Fruit fly (Drosophila melanogaster): ENCODE results near the gene lectin-21Ca.

lectin-21Ca gene

DNA sequence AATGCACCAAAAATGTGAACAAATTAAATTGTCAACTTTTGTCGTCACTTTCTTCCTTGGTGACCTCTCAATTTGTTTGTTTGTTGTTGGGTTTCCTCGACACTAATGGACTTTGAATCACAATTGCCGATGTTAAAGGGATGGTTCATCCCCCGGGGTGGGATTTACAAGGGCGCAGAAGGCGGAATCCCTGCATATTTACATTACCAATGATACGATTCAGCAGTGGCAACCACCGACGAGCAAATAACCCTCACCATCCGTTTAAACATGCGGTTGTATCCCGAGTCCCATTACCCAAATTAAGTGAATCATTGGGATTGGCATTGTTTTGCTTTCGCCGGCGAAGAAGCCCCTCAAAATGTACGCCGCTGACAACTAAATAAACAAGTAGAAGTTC is 32.9 kb upstream of the lectin-21Ca start:
- TF ChIP-seq CG10669 (GFP tag; optimal IDR thresholded peaks at IDR 0.05), result no peak
- no peak for TF ChIP-seq CG11762 (GFP tag; optimal IDR thresholded peaks at IDR 0.05; ENCODE audit: insufficient read depth)
- TF ChIP-seq Ets96B (tag; optimal IDR thresholded peaks at IDR 0.05), result no peak
- TF ChIP-seq fkh (GFP tag; optimal IDR thresholded peaks at IDR 0.05), result peak; percentile 6
- TF ChIP-seq dsx (GFP tag; optimal IDR thresholded peaks at IDR 0.05; ENCODE audit: poor library complexity, severe bottlenecking), result no peak
- TF ChIP-seq fd85E (GFP tag; optimal IDR thresholded peaks at IDR 0.05), result no peak

dm6 chr2L:594048-594447 is 30.4 kb upstream of the lectin-21Ca start:
- TF ChIP-seq salr (GFP tag; optimal IDR thresholded peaks at IDR 0.05), result no peak
- no peak for TF ChIP-seq ss (GFP tag; optimal IDR thresholded peaks at IDR 0.05)
- TF ChIP-seq Eip93F (GFP tag; optimal IDR thresholded peaks at IDR 0.05), result no peak
- TF ChIP-seq eg (GFP tag; IDR thresholded peaks at IDR 0.05), result no peak
- no peak for TF ChIP-seq fkh (GFP tag; optimal IDR thresholded peaks at IDR 0.05)
- no peak for TF ChIP-seq CG10631 (GFP tag; optimal IDR thresholded peaks at IDR 0.05)
- TF ChIP-seq Blimp-1 (GFP tag; optimal IDR thresholded peaks at IDR 0.05), result no peak
- TF ChIP-seq spab (GFP tag; optimal IDR thresholded peaks at IDR 0.05), result no peak

DNA sequence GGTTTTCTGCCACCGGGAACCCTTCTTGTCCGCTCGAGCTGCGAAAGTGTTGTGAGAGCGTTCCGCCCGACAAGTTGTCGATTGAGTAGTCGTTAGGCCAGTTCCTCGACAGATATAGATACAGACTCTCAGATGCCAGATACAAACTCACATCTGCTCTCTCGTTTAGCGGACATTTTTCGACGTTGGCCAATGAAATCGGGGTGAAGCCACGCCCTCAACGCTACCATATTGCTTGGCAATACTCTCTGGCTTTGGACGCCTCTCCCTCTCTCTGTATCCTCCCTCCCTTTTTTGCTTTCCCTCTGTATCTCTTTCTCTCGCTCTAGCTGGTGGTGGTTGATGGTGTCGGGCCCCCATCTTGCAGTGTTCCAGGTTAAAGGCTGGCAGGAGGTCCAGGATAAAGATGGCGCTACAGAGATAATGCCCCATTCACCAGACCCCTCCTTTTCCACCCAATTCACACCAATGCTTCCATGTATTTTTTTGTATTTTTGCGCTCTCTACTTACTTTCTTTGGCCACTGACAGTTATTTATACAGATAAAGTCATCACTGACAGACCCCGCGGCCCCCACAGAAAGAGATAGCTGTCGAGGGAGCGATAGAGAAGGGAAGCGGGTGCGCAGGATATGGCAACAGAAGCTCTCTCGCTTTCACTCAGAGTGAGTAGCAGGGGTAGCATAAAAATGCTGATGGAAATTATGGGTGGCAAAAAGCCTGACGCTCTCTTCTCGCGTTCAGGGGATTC is 29.6 kb upstream of the lectin-21Ca start, which contains the start of gene Gsc:
TSS of gene Gsc (minus strand) at position 51 of the 750 bp plus-strand sequence.
- TF ChIP-seq CG7368 (GFP tag; optimal IDR thresholded peaks at IDR 0.05) (peak; percentile 30), fkh (GFP tag; optimal IDR thresholded peaks at IDR 0.05) (peak; percentile 15), CG8119 (GFP tag; IDR thresholded peaks at IDR 0.05) (no peak), Sox15 (GFP tag; optimal IDR thresholded peaks at IDR 0.05) (no peak), CG9139 (GFP tag; optimal IDR thresholded peaks at IDR 0.05) (no peak), salr (GFP tag; optimal IDR thresholded peaks at IDR 0.05) (no peak), CG6808 (GFP tag; optimal IDR thresholded peaks at IDR 0.05) (no peak), Hr38 (GFP tag; optimal IDR thresholded peaks at IDR 0.05) (no peak), lz (GFP tag; optimal IDR thresholded peaks at IDR 0.05) (no peak), pdm3 (GFP tag; optimal IDR thresholded peaks at IDR 0.05) (no peak), CG11294 (GFP tag; IDR thresholded peaks at IDR 0.05) (no peak), Sox14 (GFP tag; optimal IDR thresholded peaks at IDR 0.05) (no peak)

- TF ChIP-seq CG6792 (GFP tag; optimal IDR thresholded peaks at IDR 0.05) (no peak), Hr39 (GFP tag; optimal IDR thresholded peaks at IDR 0.05) (no peak), acj6 (GFP tag; optimal IDR thresholded peaks at IDR 0.05) (no peak), CG31627 (GFP tag; optimal IDR thresholded peaks at IDR 0.05) (no peak), CG4318 (GFP tag; optimal IDR thresholded peaks at IDR 0.05) (no peak), Hr38 (GFP tag; optimal IDR thresholded peaks at IDR 0.05) (no peak), CG3919 (GFP tag; optimal IDR thresholded peaks at IDR 0.05) (no peak)
Measured at dm6 chr2L:597771-598170, 26.6 kb upstream of the lectin-21Ca start.

DNA sequence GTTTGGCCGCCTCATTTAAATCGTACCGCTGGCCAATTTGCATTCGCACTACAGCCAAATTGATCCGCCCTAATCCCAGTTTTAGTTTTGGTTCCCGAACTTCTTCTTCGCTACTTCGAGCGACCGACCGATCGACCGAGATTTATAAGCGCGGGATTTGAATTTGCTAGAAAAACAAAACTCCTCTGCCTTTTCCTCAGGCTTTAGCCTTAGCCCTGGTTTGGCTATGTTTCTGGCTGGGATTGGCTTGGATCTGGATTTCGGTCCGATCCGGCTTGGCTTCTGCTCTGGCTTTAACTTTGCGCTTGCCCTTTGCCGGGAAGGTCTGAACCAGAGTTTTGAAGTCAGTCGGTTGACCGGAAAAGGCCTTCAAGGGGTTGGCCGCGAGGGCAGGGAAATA is 22.6 kb upstream of the lectin-21Ca start:
- TF ChIP-seq Sox102F (GFP tag; optimal IDR thresholded peaks at IDR 0.05) (no peak), CG8632 (GFP tag; optimal IDR thresholded peaks at IDR 0.05) (no peak), Met (GFP tag; optimal IDR thresholded peaks at IDR 0.05) (no peak), CG9139 (GFP tag; optimal IDR thresholded peaks at IDR 0.05) (no peak), CG11902 (GFP tag; optimal IDR thresholded peaks at IDR 0.05) (no peak), Smox (GFP tag; optimal IDR thresholded peaks at IDR 0.05) (no peak), fkh (GFP tag; optimal IDR thresholded peaks at IDR 0.05) (no peak), net (GFP tag; optimal IDR thresholded peaks at IDR 0.05) (no peak), lz (GFP tag; optimal IDR thresholded peaks at IDR 0.05) (no peak), CG8119 (GFP tag; IDR thresholded peaks at IDR 0.05) (no peak), vri (GFP tag; optimal IDR thresholded peaks at IDR 0.05) (no peak), Hr38 (GFP tag; optimal IDR thresholded peaks at IDR 0.05) (no peak), Sox14 (GFP tag; optimal IDR thresholded peaks at IDR 0.05) (no peak)

Data from whole organism, prepupa.